Worm (Caenorhabditis elegans): Measurements from ENCODE around the gene pqn-82.

DNA sequence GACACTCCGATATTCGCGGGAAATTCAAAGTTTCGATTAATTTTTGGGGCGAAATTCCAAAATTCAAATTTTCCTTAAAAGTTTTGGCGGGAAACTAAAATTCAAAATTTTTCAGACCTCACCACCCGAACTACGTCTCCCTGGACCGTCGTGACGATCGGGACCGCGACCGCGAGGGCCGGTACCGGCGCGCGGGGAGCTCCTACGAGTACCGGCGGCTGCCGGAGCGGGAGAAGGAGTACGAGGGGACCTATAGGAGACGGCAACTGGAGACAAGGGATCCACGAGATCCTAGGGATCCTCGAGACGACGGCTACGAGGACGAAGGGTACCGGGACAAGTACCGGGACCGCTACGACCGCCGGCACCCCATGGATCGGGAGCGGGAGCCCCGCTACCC is 44.4 kb upstream of the pqn-82 start:
- TF ChIP-seq fkh-4 (tag; optimal IDR thresholded peaks at IDR 0.05; ENCODE audit: borderline replicate concordance), result no peak
- no peak for TF ChIP-seq snpc-4 (tag; optimal IDR thresholded peaks at IDR 0.05)
- TF ChIP-seq alr-1 (tag; optimal IDR thresholded peaks at IDR 0.05; ENCODE audit: borderline replicate concordance), result no peak
- no peak for TF ChIP-seq tbx-2 (tag; optimal IDR thresholded peaks at IDR 0.05)
- TF ChIP-seq unc-62 (GFP tag; optimal IDR thresholded peaks at IDR 0.05), result no peak
- no peak for TF ChIP-seq isw-1 (GFP tag; IDR thresholded peaks at IDR 0.05)
- no peak for TF ChIP-seq sup-37 (GFP tag; optimal IDR thresholded peaks at IDR 0.05)
- TF ChIP-seq C34B4.2 (tag; optimal IDR thresholded peaks at IDR 0.05), result no peak
- TF ChIP-seq elt-3 (tag; optimal IDR thresholded peaks at IDR 0.05), result no peak
- no peak for TF ChIP-seq rnt-1 (tag; optimal IDR thresholded peaks at IDR 0.05)
- TF ChIP-seq nhr-77 (tag; optimal IDR thresholded peaks at IDR 0.05), result no peak
- TF ChIP-seq ceh-8 (GFP tag; optimal IDR thresholded peaks at IDR 0.05), result no peak
- TF ChIP-seq elt-2 (tag; optimal IDR thresholded peaks at IDR 0.05), result no peak
- TF ChIP-seq nhr-28 (tag; optimal IDR thresholded peaks at IDR 0.05), result no peak
